Fruit fly (Drosophila melanogaster) ovary, adult (tissue): ENCODE data around the gene Six4.

ENCODE experiments used
- CG17801 ChIP-seq: fragments of 200-800 bp; optimal IDR thresholded peaks from 2 replicates; lab custom pipeline; 2019; ENCODE audit warnings: missing biosample characterization, mild to moderate bottlenecking, missing genetic modification characterization, moderate library complexity; ENCODE audit not compliant: partially characterized antibody

Six4 gene

dm6 chr3L:20771001-20771890 is 21.3 kb downstream of the Six4 start, which contains the start of the genes CG4042 and Pitslre:
Gene CG4042 (minus strand): TSS chr3L:20771507.
Gene Pitslre (plus strand): TSS chr3L:20771528.
- TF ChIP-seq CG17801, result no peak

- no peak for TF ChIP-seq CG17801
Measured at dm6 chr3L:20769350-20769749, 23.2 kb downstream of the Six4 start, which contains the start of the genes CG4074 and CG4186. Gene CG4074 (minus strand): TSS chr3L:20769500. Gene CG4186 (plus strand): TSS chr3L:20769586.

- TF ChIP-seq CG17801, result no peak
Measured at dm6 chr3L:20767227-20767626, 25.4 kb downstream of the Six4 start.

- no peak for TF ChIP-seq CG17801
Measured at dm6 chr3L:20761482-20761881, 31.1 kb downstream of the Six4 start.

- no peak for TF ChIP-seq CG17801
Measured at dm6 chr3L:20758583-20758982, 34.0 kb downstream of the Six4 start, which contains the start of gene CG43251. Gene CG43251 (plus strand): TSS chr3L:20758883.

dm6 chr3L:20755585-20755984 is 37.0 kb downstream of the Six4 start, which contains the start of gene CG33912:
Gene CG33912 (minus strand): TSS chr3L:20755685.
- no peak for TF ChIP-seq CG17801

- no peak for TF ChIP-seq CG17801
Measured at dm6 chr3L:20752964-20753363, 39.6 kb downstream of the Six4 start.

- TF ChIP-seq CG17801, result no peak
Measured at dm6 chr3L:20750391-20750790, 42.2 kb downstream of the Six4 start.

- no peak for TF ChIP-seq CG17801
Measured at dm6 chr3L:20748577-20748976, 44.0 kb downstream of the Six4 start.

dm6 chr3L:20747299-20747925 is 45.2 kb downstream of the Six4 start:
- TF ChIP-seq CG17801, result no peak

dm6 chr3L:20739414-20739813 is 53.2 kb downstream of the Six4 start, which contains the start of gene Gr77a:
Gene Gr77a (minus strand): TSS chr3L:20739430.
- no peak for TF ChIP-seq CG17801
